Worm (Caenorhabditis elegans) whole organism, young adult: ENCODE results near the gene npr-24.

Experiments
- K12H6.12 ChIP-seq: fragments of 200-800 bp; sonication (Bioruptor generic); optimal IDR thresholded peaks from 2 replicates; lab custom pipeline; 2018; ENCODE audit warnings: mild to moderate bottlenecking, missing genetic modification characterization, missing compliant biosample characterization
- T07F8.4 ChIP-seq: sonication (generic microtip); optimal IDR thresholded peaks from 2 replicates; lab custom pipeline; 2016; ENCODE audit warnings: mild to moderate bottlenecking, missing genetic modification characterization, moderate library complexity, missing compliant biosample characterization
- ama-1 ChIP-seq, 3 experiments: fragments of 150-350 bp in 1 of 3; sonication (generic microtip) in 2 of 3; optimal IDR thresholded peaks; 2 replicates each; lab custom pipeline; 2014 to 2018; ENCODE audit warnings: missing biosample characterization in 2 of 3, missing genetic modification characterization in 2 of 3, missing genetic modification reagents in 2 of 3
- ceh-27 ChIP-seq: fragments of 200-800 bp; sonication (Bioruptor generic); optimal IDR thresholded peaks from 2 replicates; lab custom pipeline; 2018; ENCODE audit warnings: mild to moderate bottlenecking, missing genetic modification characterization, moderate library complexity, missing compliant biosample characterization

- TF ChIP-seq K12H6.12 (tag; lab: Kevin White, UChicago) (no peak), T07F8.4 (tag; lab: Kevin White, UChicago) (no peak), ama-1 (optimal IDR thresholded peaks at IDR 0.05; lab: Kevin White, UChicago) (no peak), ama-1 (GFP tag; optimal IDR thresholded peaks at IDR 0.05; lab: Kevin White, UChicago) (no peak), ceh-27 (no peak)
Observed at ce11 chrX:17461958-17462357, 24.7 kb downstream of the npr-24 start.
